Fruit fly (Drosophila melanogaster) whole organism, embryonic: ENCODE data around the gene CG14277.
A peak's percentile ranks its signal among the peaks of the same experiment; 100 is the strongest.

Experiments used
- Awh ChIP-seq: fragments of 200-800 bp; sonication (Bioruptor generic); IDR thresholded peaks from 2 replicates; pipeline ENCODE4, ENCODE4 v1.3.6; 2022; ENCODE audit warnings: missing biosample characterization, missing genetic modification characterization
- CG10147 ChIP-seq: fragments of 200-800 bp; sonication (Bioruptor generic); optimal IDR thresholded peaks from 2 replicates; lab custom pipeline; 2019; ENCODE audit warnings: missing biosample characterization, mild to moderate bottlenecking, missing genetic modification characterization, moderate library complexity
- CG10274 ChIP-seq: fragments of 200-800 bp; sonication (Bioruptor generic); optimal IDR thresholded peaks from 3 replicates; lab custom pipeline; 2017; ENCODE audit warnings: missing biosample characterization, mild to moderate bottlenecking, missing genetic modification characterization
- CG11398 ChIP-seq: fragments of 200-800 bp; sonication (Bioruptor generic); optimal IDR thresholded peaks from 2 replicates; lab custom pipeline; 2016; ENCODE audit warnings: missing biosample characterization, missing genetic modification characterization
- CG11695 ChIP-seq: fragments of 200-800 bp; sonication (Bioruptor generic); IDR thresholded peaks from 3 replicates; pipeline ENCODE4 v1.3.6; 2022; ENCODE audit warnings: missing biosample characterization, missing genetic modification characterization
- CG12299 ChIP-seq: fragments of 200-800 bp; sonication (Bioruptor generic); optimal IDR thresholded peaks from 2 replicates; lab custom pipeline; 2018; ENCODE audit warnings: missing biosample characterization, mild to moderate bottlenecking, missing genetic modification characterization
- CG12769 ChIP-seq: fragments of 200-800 bp; sonication (Bioruptor generic); optimal IDR thresholded peaks from 2 replicates; lab custom pipeline; 2019; ENCODE audit warnings: missing biosample characterization, mild to moderate bottlenecking, missing genetic modification characterization, moderate library complexity
- CG12942 ChIP-seq: fragments of 200-800 bp; sonication (Bioruptor generic); optimal IDR thresholded peaks from 3 replicates; lab custom pipeline; 2016; ENCODE audit warnings: missing biosample characterization, missing genetic modification characterization
- CG17359 ChIP-seq: fragments of 200-800 bp; sonication (Bioruptor generic); optimal IDR thresholded peaks from 3 replicates; lab custom pipeline; 2018; ENCODE audit warnings: missing biosample characterization, mild to moderate bottlenecking, missing genetic modification characterization, moderate library complexity
- CG2129 ChIP-seq: fragments of 200-800 bp; sonication (Bioruptor generic); IDR thresholded peaks from 2 replicates; pipeline ENCODE4 v1.3.6; 2022; ENCODE audit warnings: missing biosample characterization, missing genetic modification characterization; ENCODE audit not compliant: partially characterized antibody
- CG2875 ChIP-seq: fragments of 200-800 bp; sonication (Bioruptor generic); optimal IDR thresholded peaks from 2 replicates; lab custom pipeline; 2017; ENCODE audit warnings: missing biosample characterization, mild to moderate bottlenecking, missing genetic modification characterization, missing genetic modification reagents
- CG34224 ChIP-seq: fragments of 200-800 bp; sonication (Bioruptor generic); IDR thresholded peaks from 3 replicates; pipeline ENCODE4 v1.3.6; 2022; ENCODE audit warnings: missing biosample characterization, missing genetic modification characterization; ENCODE audit not compliant: partially characterized antibody
- CG4328 ChIP-seq: fragments of 200-800 bp; sonication (Bioruptor generic); optimal IDR thresholded peaks from 3 replicates; lab custom pipeline; 2017; ENCODE audit warnings: missing biosample characterization, missing genetic modification reagents, missing genetic modification characterization
- CG4854 ChIP-seq: fragments of 200-800 bp; sonication (Bioruptor generic); optimal IDR thresholded peaks from 2 replicates; lab custom pipeline; 2016; ENCODE audit warnings: missing biosample characterization, missing genetic modification characterization, inconsistent platforms
- CG8388 ChIP-seq: fragments of 200-800 bp; sonication (Bioruptor generic); optimal IDR thresholded peaks from 2 replicates; lab custom pipeline; 2019; ENCODE audit warnings: missing biosample characterization, mild to moderate bottlenecking, missing genetic modification characterization, moderate library complexity
- D19B ChIP-seq: fragments of 200-800 bp; sonication (Bioruptor generic); optimal IDR thresholded peaks from 2 replicates; lab custom pipeline; 2017; ENCODE audit warnings: missing biosample characterization, mild to moderate bottlenecking, missing genetic modification characterization
- Dip2 ChIP-seq: fragments of 200-800 bp; sonication (Bioruptor generic); IDR thresholded peaks from 2 replicates; pipeline ENCODE4 v1.3.6; 2022; ENCODE audit warnings: missing biosample characterization, missing genetic modification characterization
- Dll ChIP-seq: fragments of 200-800 bp; sonication (Bioruptor generic); IDR thresholded peaks from 4 replicates; pipeline ENCODE4 v1.3.6; 2022; ENCODE audit warnings: missing biosample characterization, missing genetic modification characterization; ENCODE audit not compliant: partially characterized antibody
- Drgx ChIP-seq: fragments of 200-800 bp; sonication (Bioruptor generic); IDR thresholded peaks from 2 replicates; pipeline ENCODE4 v1.3.6; 2022; ENCODE audit warnings: missing biosample characterization, missing genetic modification characterization
- E2f1 ChIP-seq: fragments of 200-800 bp; sonication (Bioruptor generic); IDR thresholded peaks from 2 replicates; pipeline ENCODE4 v1.3.6; 2022; ENCODE audit warnings: missing biosample characterization, missing genetic modification characterization
- Eip74EF ChIP-seq, 2 experiments: fragments of 200-800 bp in 1 of 2; fragments of >200 bp in 1 of 2; sonication (Bioruptor generic) in 1 of 2; optimal IDR thresholded peaks; 2 replicates each; lab custom pipeline; 2017 to 2019; ENCODE audit warnings: missing biosample characterization in 2 of 2, missing genetic modification characterization in 2 of 2, mild to moderate bottlenecking in 1 of 2, moderate library complexity in 1 of 2
- Ets65A ChIP-seq: fragments of 200-800 bp; sonication (Bioruptor generic); peaks from one replicate; lab custom pipeline; 2016; ENCODE audit warnings: missing biosample characterization, missing genetic modification characterization
- Fer3 ChIP-seq: fragments of 200-800 bp; sonication (Bioruptor generic); optimal IDR thresholded peaks from 2 replicates; lab custom pipeline; 2018; ENCODE audit warnings: missing biosample characterization, mild to moderate bottlenecking, missing genetic modification characterization, moderate library complexity
- Hmr ChIP-seq: fragments of 200-800 bp; sonication (Bioruptor generic); optimal IDR thresholded peaks from 3 replicates; lab custom pipeline; 2017; ENCODE audit warnings: mild to moderate bottlenecking, missing biosample characterization, missing genetic modification reagents, missing genetic modification characterization
- Lpt ChIP-seq: fragments of >200 bp; optimal IDR thresholded peaks from 2 replicates; lab custom pipeline; 2018; ENCODE audit warnings: missing biosample characterization, missing genetic modification characterization
- Nf-YA ChIP-seq: fragments of 200-800 bp; sonication (Bioruptor generic); IDR thresholded peaks from 2 replicates; pipeline ENCODE4 v1.3.6; 2022; ENCODE audit warnings: missing biosample characterization, missing genetic modification characterization
- Six4 ChIP-seq: fragments of 200-800 bp; sonication (Bioruptor generic); optimal IDR thresholded peaks from 2 replicates; lab custom pipeline; 2016; ENCODE audit warnings: missing biosample characterization, missing genetic modification characterization
- Vsx1 ChIP-seq: fragments of 200-800 bp; sonication (Bioruptor generic); optimal IDR thresholded peaks from 2 replicates; lab custom pipeline; 2017; ENCODE audit warnings: missing biosample characterization, mild to moderate bottlenecking, missing genetic modification characterization, missing genetic modification reagents
- Xrp1 ChIP-seq: fragments of 200-800 bp; sonication (Bioruptor generic); IDR thresholded peaks from 2 replicates; pipeline ENCODE4 v1.3.6; 2022; ENCODE audit warnings: missing biosample characterization, missing genetic modification characterization
- abd-A ChIP-seq: fragments of 200-800 bp; sonication (Bioruptor generic); optimal IDR thresholded peaks from 3 replicates; lab custom pipeline; 2019; ENCODE audit warnings: missing biosample characterization, mild to moderate bottlenecking, missing genetic modification characterization, moderate library complexity
- al ChIP-seq: fragments of 200-800 bp; sonication (Bioruptor generic); IDR thresholded peaks from 2 replicates; pipeline ENCODE4 v1.3.6; 2022; ENCODE audit warnings: missing biosample characterization, missing genetic modification characterization
- bcd ChIP-seq: fragments of 200-800 bp; sonication (Bioruptor generic); optimal IDR thresholded peaks from 2 replicates; lab custom pipeline; 2017; ENCODE audit warnings: missing biosample characterization, mild to moderate bottlenecking, missing genetic modification characterization
- bowl ChIP-seq: fragments of 200-800 bp; sonication (Bioruptor generic); IDR thresholded peaks from 2 replicates; pipeline ENCODE4 v1.3.6; 2022; ENCODE audit warnings: missing biosample characterization, missing genetic modification characterization
- bsh ChIP-seq, 2 experiments: fragments of 200-800 bp; sonication (Bioruptor generic); optimal IDR thresholded peaks; 2 replicates each; lab custom pipeline; 2017 to 2018; ENCODE audit warnings: mild to moderate bottlenecking in 2 of 2, missing biosample characterization in 2 of 2, missing genetic modification characterization in 2 of 2, moderate library complexity in 1 of 2
- ci ChIP-seq: fragments of 200-800 bp; sonication (Bioruptor generic); IDR thresholded peaks from 3 replicates; pipeline ENCODE4 v1.3.6; 2022; ENCODE audit warnings: missing biosample characterization, missing genetic modification characterization
- en ChIP-seq: fragments of 200-800 bp; sonication (Bioruptor generic); optimal IDR thresholded peaks from 2 replicates; lab custom pipeline; 2016; ENCODE audit warnings: missing biosample characterization, missing genetic modification characterization
- gem ChIP-seq: fragments of 200-800 bp; sonication (Bioruptor generic); optimal IDR thresholded peaks from 2 replicates; lab custom pipeline; 2019; ENCODE audit warnings: missing biosample characterization, mild to moderate bottlenecking, missing genetic modification characterization, moderate library complexity
- gro ChIP-seq: fragments of 200-800 bp; sonication (Bioruptor generic); optimal IDR thresholded peaks from 2 replicates; lab custom pipeline; 2016; ENCODE audit warnings: missing biosample characterization, missing genetic modification characterization
- jigr1 ChIP-seq: fragments of 200-800 bp; sonication (Bioruptor generic); IDR thresholded peaks from 3 replicates; pipeline ENCODE4 v1.3.6; 2022; ENCODE audit warnings: missing biosample characterization, missing genetic modification characterization
- kah ChIP-seq: fragments of 200-800 bp; sonication (Bioruptor generic); optimal IDR thresholded peaks from 2 replicates; lab custom pipeline; 2018; ENCODE audit warnings: missing biosample characterization, mild to moderate bottlenecking, missing genetic modification characterization
- kay ChIP-seq: fragments of 200-800 bp; sonication (Bioruptor generic); optimal IDR thresholded peaks from 2 replicates; lab custom pipeline; 2016; ENCODE audit warnings: missing biosample characterization, missing genetic modification characterization
- lab ChIP-seq: fragments of 200-800 bp; sonication (Bioruptor generic); optimal IDR thresholded peaks from 3 replicates; lab custom pipeline; 2017; ENCODE audit warnings: missing biosample characterization, missing genetic modification characterization, mild to moderate bottlenecking, moderate library complexity, missing genetic modification reagents
- nom ChIP-seq: fragments of 200-800 bp; sonication (Bioruptor generic); optimal IDR thresholded peaks from 2 replicates; lab custom pipeline; 2017; ENCODE audit warnings: missing biosample characterization, missing genetic modification characterization, mild to moderate bottlenecking, moderate library complexity, missing genetic modification reagents
- prd ChIP-seq, 3 experiments: fragments of >200 bp in 2 of 3; fragments of 200-800 bp in 1 of 3; sonication (Bioruptor generic) in 1 of 3; optimal IDR thresholded peaks in 2 of 3; IDR thresholded peaks in 1 of 3; 2 replicates in 2 of 3; 3 replicates in 1 of 3; pipeline versions ENCODE4 v1.3.6 to Lab custom; 2017 to 2022; ENCODE audit warnings: missing biosample characterization in 1 of 3, missing genetic modification characterization in 1 of 3
- rib ChIP-seq: fragments of 200-800 bp; sonication (Bioruptor generic); IDR thresholded peaks from 2 replicates; pipeline ENCODE4 v1.3.6; 2022; ENCODE audit warnings: missing biosample characterization, missing genetic modification characterization
- shn ChIP-seq: fragments of 200-800 bp; sonication (Bioruptor generic); optimal IDR thresholded peaks from 3 replicates; lab custom pipeline; 2016; ENCODE audit warnings: missing biosample characterization, missing genetic modification characterization
- vvl ChIP-seq: fragments of 200-800 bp; sonication (Bioruptor generic); IDR thresholded peaks from 2 replicates; pipeline ENCODE4 v1.3.6; 2022; ENCODE audit warnings: missing biosample characterization, missing genetic modification characterization

CG14277 gene

DNA sequence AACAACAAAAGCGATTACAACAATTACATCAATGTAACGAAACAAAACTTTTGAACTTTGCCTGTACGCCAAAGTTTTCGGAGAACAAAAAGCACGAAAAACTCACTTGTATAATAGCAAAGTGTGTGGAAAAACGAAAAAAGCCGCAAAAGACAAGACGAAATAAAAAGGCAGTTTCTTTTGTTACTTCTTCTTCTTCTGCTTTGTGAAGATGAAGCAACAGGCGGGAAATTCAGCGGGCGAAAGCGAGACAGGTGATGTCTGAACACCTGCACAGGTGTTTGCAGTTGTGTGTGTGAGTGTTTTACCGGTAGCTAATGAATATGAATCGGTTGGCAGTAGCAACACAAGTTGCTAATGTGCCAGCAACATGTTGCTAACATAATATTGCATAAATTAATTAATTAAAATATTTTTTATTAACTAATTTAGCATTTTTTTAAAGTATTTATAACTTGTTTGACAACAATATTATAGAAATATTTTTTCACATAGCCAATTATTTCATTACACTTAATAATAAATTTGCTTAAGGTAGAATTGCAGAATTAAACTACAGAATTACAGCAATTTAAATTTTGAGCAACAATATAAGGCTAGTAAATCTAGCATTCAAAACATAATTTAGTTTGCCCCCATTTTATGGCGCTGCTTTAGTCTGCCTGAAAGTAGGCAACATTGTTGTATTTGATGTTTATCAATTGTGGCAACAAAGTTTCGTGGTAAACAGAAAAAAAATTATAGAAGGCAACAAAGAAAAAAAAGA, 24.6 kb downstream of the CG14277 start (continued):
- TF ChIP-seq CG11695 (GFP tag; lab: Robert Waterston, UW): no peak
- no peak for TF ChIP-seq CG4854 (GFP tag; lab: Kevin White, UChicago)
- no peak for TF ChIP-seq CG12299 (tag; lab: Kevin White, UChicago)
- TF ChIP-seq kah (GFP tag; lab: Kevin White, UChicago): peak; percentile 12
- TF ChIP-seq Hmr (GFP tag; lab: Kevin White, UChicago): no peak
- TF ChIP-seq gro (GFP tag; lab: Kevin White, UChicago): no peak
- no peak for TF ChIP-seq jigr1 (GFP tag; lab: Robert Waterston, UW)
- TF ChIP-seq nom (GFP tag; lab: Kevin White, UChicago): peak; percentile 6
- TF ChIP-seq Ets65A: no peak
- peak; percentile 80; the same call in 1 of the 2 replicates for TF ChIP-seq vvl
- no peak for TF ChIP-seq D19B (GFP tag; lab: Kevin White, UChicago)
- TF ChIP-seq Nf-YA (GFP tag; lab: Robert Waterston, UW): no peak
- TF ChIP-seq Lpt: no peak
- TF ChIP-seq, all 482 proteins: peak for 23

DNA sequence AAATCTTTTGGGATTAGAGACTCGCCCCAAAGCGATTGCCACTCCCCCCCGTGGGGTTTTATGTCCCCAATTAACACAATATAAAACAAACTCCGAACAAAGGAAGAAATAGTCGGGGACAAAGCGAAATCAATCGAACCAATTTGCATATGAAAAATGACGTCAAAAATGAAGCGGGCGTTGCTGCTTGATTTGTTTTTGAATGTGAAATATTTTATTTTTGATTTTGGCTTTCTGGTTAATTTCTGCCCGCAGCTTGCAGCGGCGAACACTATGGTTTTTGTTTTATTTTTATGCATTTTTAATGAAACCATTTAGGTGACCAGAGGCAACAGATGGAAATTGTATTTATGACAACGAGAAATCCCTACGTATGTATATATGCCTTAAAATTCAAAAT, 26.4 kb downstream of the CG14277 start:
- TF ChIP-seq abd-A (tag; lab: Kevin White, UChicago): peak; percentile 50
- TF ChIP-seq CG34224 (GFP tag; lab: Robert Waterston, UW): no peak
- peak; percentile 22 for TF ChIP-seq CG12769 (tag; lab: Kevin White, UChicago)
- TF ChIP-seq bcd: no peak
- TF ChIP-seq CG2875 (GFP tag; lab: Kevin White, UChicago): no peak
- no peak for TF ChIP-seq en
- TF ChIP-seq CG8388 (GFP tag; lab: Kevin White, UChicago): no peak
- no peak for TF ChIP-seq lab (GFP tag; lab: Kevin White, UChicago)
- TF ChIP-seq Fer3 (tag; lab: Kevin White, UChicago): no peak
- no peak for TF ChIP-seq Dll (GFP tag; lab: Robert Waterston, UW)
- no peak for TF ChIP-seq CG11398 (GFP tag; lab: Kevin White, UChicago)
- TF ChIP-seq CG10274 (GFP tag; lab: Kevin White, UChicago): no peak
- no peak for TF ChIP-seq shn
- no peak for TF ChIP-seq Dip2 (GFP tag; lab: Robert Waterston, UW)
- no peak for TF ChIP-seq CG4328 (GFP tag; lab: Kevin White, UChicago)
- TF ChIP-seq Drgx (GFP tag; lab: Robert Waterston, UW): no peak
- TF ChIP-seq bowl (GFP tag; lab: Robert Waterston, UW): no peak
- TF ChIP-seq CG17359: no peak
- peak; percentile 76 for TF ChIP-seq Awh (GFP tag; lab: Robert Waterston, UW)
- no peak for TF ChIP-seq CG12942 (GFP tag; lab: Kevin White, UChicago)
- no peak for TF ChIP-seq CG2129
- TF ChIP-seq vvl: peak; percentile 62; the same call in 1 of the 2 replicates
- TF ChIP-seq kay (GFP tag; lab: Kevin White, UChicago): no peak
- TF ChIP-seq al: no peak
- TF ChIP-seq Vsx1 (GFP tag; lab: Kevin White, UChicago): peak; percentile 22

DNA sequence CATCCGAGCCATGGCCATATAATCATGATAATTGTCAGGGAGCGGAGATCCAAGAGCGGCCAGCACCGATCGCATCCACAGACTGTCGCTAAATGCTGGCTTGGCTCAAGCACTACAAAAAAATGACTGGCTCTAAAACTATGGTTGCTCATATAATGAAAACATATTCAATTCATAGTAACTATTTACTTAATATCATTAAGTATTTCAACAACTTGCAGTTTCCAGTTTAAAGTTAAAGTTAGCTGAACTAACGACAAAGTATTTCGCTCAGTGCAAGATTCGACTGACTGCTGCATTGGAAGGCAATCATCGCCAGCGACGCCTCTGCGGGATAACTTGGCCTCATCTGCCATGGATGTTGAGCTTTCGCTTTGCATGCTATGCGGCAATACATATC, 28.6 kb downstream of the CG14277 start:
- TF ChIP-seq Ets65A (peak; percentile 66), CG10147 (GFP tag; lab: Kevin White, UChicago) (no peak), E2f1 (GFP tag; lab: Robert Waterston, UW) (0 out of 2 replicates have a peak, but pooled peaks have one; percentile 31), gem (peak; percentile 17), Six4 (GFP tag; lab: Kevin White, UChicago) (no peak), Dll (GFP tag; lab: Robert Waterston, UW) (no peak), prd (optimal IDR thresholded peaks at IDR 0.05; lab: Kevin White, UChicago) (no peak), prd (GFP tag; IDR thresholded peaks at IDR 0.05; lab: Robert Waterston, UW) (peak; percentile 50; the same call in 1 of the 3 replicates), ci (GFP tag; lab: Robert Waterston, UW) (0 out of 3 replicates have a peak, but pooled peaks have one; percentile 22), Eip74EF (GFP tag; optimal IDR thresholded peaks at IDR 0.05; lab: Kevin White, UChicago) (no peak), bsh (GFP tag; optimal IDR thresholded peaks at IDR 0.05; lab: Kevin White, UChicago) (peak in 1 of 2 experiments; percentile 63), rib (GFP tag; lab: Robert Waterston, UW) (no peak), Xrp1 (GFP tag; lab: Robert Waterston, UW) (peak; percentile 54; the same call in 1 of the 2 replicates)
